Fruit fly (Drosophila melanogaster) whole organism, adult: ENCODE data around the gene CG42654.

Experiments
- CG1620 ChIP-seq: fragments of 200-800 bp; sonication (Bioruptor generic); optimal IDR thresholded peaks from 2 replicates; lab custom pipeline; 2016; ENCODE audit warnings: missing biosample characterization, missing genetic modification characterization
- CG7045 ChIP-seq: fragments of 200-800 bp; sonication (Bioruptor generic); optimal IDR thresholded peaks from 2 replicates; lab custom pipeline; 2017; ENCODE audit warnings: missing biosample characterization, mild to moderate bottlenecking, missing genetic modification characterization
- cnc ChIP-seq, 2 experiments: fragments of >200 bp; optimal IDR thresholded peaks; 2 replicates each; lab custom pipeline; 2017
- tj ChIP-seq: fragments of 200-800 bp; sonication (Bioruptor generic); optimal IDR thresholded peaks from 3 replicates; lab custom pipeline; 2017; ENCODE audit warnings: missing biosample characterization, mild to moderate bottlenecking, missing genetic modification characterization, moderate library complexity

DNA sequence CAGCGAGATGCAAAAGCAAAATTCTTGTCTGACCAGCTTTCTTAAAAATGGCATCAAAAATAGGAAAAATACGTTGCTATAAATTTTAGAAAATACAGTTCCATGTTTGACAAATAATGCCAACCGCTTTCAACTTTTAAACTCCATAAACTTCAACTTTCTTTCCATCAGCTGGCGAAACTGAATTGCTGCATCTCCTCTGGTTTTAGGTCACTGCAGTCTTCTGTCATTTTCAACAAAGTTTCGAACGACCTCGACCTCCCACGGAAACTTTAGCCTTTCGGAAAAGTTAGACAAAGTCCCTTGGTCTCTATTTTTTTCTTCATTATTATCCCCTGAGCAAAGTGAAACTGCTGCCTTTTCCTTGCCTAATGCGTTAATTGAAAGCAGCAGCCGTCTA is 1.4 kb upstream of the CG42654 start, which contains the start of gene CG42263:
- TF ChIP-seq CG1620 (GFP tag; lab: Kevin White, UChicago) (no peak), CG7045 (GFP tag; lab: Kevin White, UChicago) (no peak), cnc (optimal IDR thresholded peaks at IDR 0.05; lab: Kevin White, UChicago) (no peak), tj (GFP tag; lab: Kevin White, UChicago) (no peak)
